Fruit fly (Drosophila melanogaster): ENCODE data around the gene Pmi.

The Pmi gene

DNA sequence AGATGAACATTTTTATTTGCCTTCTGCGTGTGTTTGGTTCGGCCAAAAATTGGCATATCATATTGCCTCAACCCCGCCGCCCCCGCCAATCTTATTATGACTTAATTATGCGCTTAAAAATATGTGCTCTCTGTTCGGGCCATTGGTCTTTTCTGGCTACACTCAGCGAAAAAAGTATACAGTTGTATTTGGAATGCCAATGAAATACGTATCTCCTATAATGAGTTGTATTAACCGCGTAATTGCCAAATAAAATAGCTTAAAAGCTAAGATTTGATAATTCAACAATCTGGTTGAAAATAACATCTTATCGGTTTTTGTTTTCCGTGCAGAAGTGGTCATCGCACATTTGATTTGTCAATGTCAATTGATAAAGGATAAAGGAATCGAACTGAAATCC, 40.2 kb downstream of the Pmi start (continued):
- TF ChIP-seq Hr51 (GFP tag; optimal IDR thresholded peaks at IDR 0.05) (peak in 1 of 2 experiments; percentile 38), wdn (GFP tag; IDR thresholded peaks at IDR 0.05) (no peak), CG4617 (GFP tag; optimal IDR thresholded peaks at IDR 0.05; ENCODE audit: borderline replicate concordance) (no peak), BEAF-32 (GFP tag; optimal IDR thresholded peaks at IDR 0.05) (no peak), CG9932 (GFP tag; IDR thresholded peaks at IDR 0.05) (peak; percentile 30; the same call in 1 of the 2 replicates), Doc3 (GFP tag; IDR thresholded peaks at IDR 0.05; ENCODE audit: partially characterized antibody) (no peak), Side (GFP tag; optimal IDR thresholded peaks at IDR 0.05) (no peak), Atf3 (GFP tag; optimal IDR thresholded peaks at IDR 0.05) (no peak), CG17385 (GFP tag; optimal IDR thresholded peaks at IDR 0.05) (no peak), repo (GFP tag; optimal IDR thresholded peaks at IDR 0.05) (no peak), peb (GFP tag; IDR thresholded peaks at IDR 0.05) (no peak), Xrp1 (GFP tag; IDR thresholded peaks at IDR 0.05) (no peak; the same call in 1 of the 2 replicates), sens (GFP tag) (peak; percentile 82), CG14014 (GFP tag; IDR thresholded peaks at IDR 0.05) (0 out of 2 replicates have a peak, but pooled peaks have one; percentile 5), lbe (GFP tag; optimal IDR thresholded peaks at IDR 0.05) (no peak), trh (GFP tag; optimal IDR thresholded peaks at IDR 0.05) (no peak), CG3995 (GFP tag; optimal IDR thresholded peaks at IDR 0.05) (no peak), dysf (GFP tag; IDR thresholded peaks at IDR 0.05) (peak; percentile 33; the same call in 1 of the 3 replicates), Opbp (GFP tag; IDR thresholded peaks at IDR 0.05; ENCODE audit: partially characterized antibody) (no peak), al (GFP tag; IDR thresholded peaks at IDR 0.05) (no peak), vfl (GFP tag; optimal IDR thresholded peaks at IDR 0.05) (no peak), CG11504 (tag; optimal IDR thresholded peaks at IDR 0.05) (peak; percentile 18), CG3163 (GFP tag; optimal IDR thresholded peaks at IDR 0.05) (no peak), Vsx1 (GFP tag; optimal IDR thresholded peaks at IDR 0.05) (no peak), lilli (GFP tag; optimal IDR thresholded peaks at IDR 0.05) (peak; percentile 7), Jarid2 (GFP tag; optimal IDR thresholded peaks at IDR 0.05) (no peak), CG3281 (GFP tag; optimal IDR thresholded peaks at IDR 0.05) (peak; percentile 29), CG16863 (GFP tag; optimal IDR thresholded peaks at IDR 0.05) (no peak), CG14441 (GFP tag; IDR thresholded peaks at IDR 0.05) (no peak), CG15514 (GFP tag; optimal IDR thresholded peaks at IDR 0.05) (peak; percentile 18), CG1233 (GFP tag; optimal IDR thresholded peaks at IDR 0.05) (no peak), zen (tag; optimal IDR thresholded peaks at IDR 0.05) (no peak), so (GFP tag; IDR thresholded peaks at IDR 0.05) (peak; percentile 23; the same call in 1 of the 3 replicates), fru (optimal IDR thresholded peaks at IDR 0.05) (no peak), Ravus (GFP tag; IDR thresholded peaks at IDR 0.05) (no peak), CG11085 (GFP tag; IDR thresholded peaks at IDR 0.05) (no peak), CG12219 (GFP tag; optimal IDR thresholded peaks at IDR 0.05) (no peak), mam (GFP tag; optimal IDR thresholded peaks at IDR 0.05) (peak; percentile 30), knrl (GFP tag; IDR thresholded peaks at IDR 0.05; ENCODE audit: partially characterized antibody) (no peak), Mad (GFP tag; optimal IDR thresholded peaks at IDR 0.05) (no peak), E2f2 (GFP tag; IDR thresholded peaks at IDR 0.05) (no peak), HHEX (GFP tag; optimal IDR thresholded peaks at IDR 0.05) (no peak), CG2712 (tag; optimal IDR thresholded peaks at IDR 0.05) (no peak), CG12391 (tag; optimal IDR thresholded peaks at IDR 0.05) (peak; percentile 22), CG4282 (GFP tag; optimal IDR thresholded peaks at IDR 0.05) (no peak), ara (GFP tag; IDR thresholded peaks at IDR 0.05) (no peak), sc (optimal IDR thresholded peaks at IDR 0.05) (no peak), sc (GFP tag; optimal IDR thresholded peaks at IDR 0.05) (no peak), CG13624 (GFP tag; optimal IDR thresholded peaks at IDR 0.05) (no peak), nmo (GFP tag; optimal IDR thresholded peaks at IDR 0.05) (peak; percentile 10), dati (GFP tag; IDR thresholded peaks at IDR 0.05) (no peak), Oli (tag; optimal IDR thresholded peaks at IDR 0.05) (peak; percentile 29), h (optimal IDR thresholded peaks at IDR 0.05) (no peak)

All from whole organism, embryonic.